Fruit fly (Drosophila melanogaster) whole organism, embryonic: ENCODE measurements around the gene CG15773.
A peak's percentile ranks its signal among the peaks of the same experiment; 100 is the strongest.

Experiments
- BtbVII ChIP-seq: fragments of 200-800 bp; sonication (Bioruptor generic); optimal IDR thresholded peaks from 3 replicates; lab custom pipeline; 2017; ENCODE audit warnings: missing biosample characterization, mild to moderate bottlenecking, missing genetic modification characterization
- CG10321 ChIP-seq: fragments of 200-800 bp; sonication (Bioruptor generic); IDR thresholded peaks from 2 replicates; pipeline ENCODE4 v1.3.6; 2022; ENCODE audit warnings: missing biosample characterization, missing genetic modification characterization
- CG13287 ChIP-seq: fragments of 200-800 bp; sonication (Bioruptor generic); IDR thresholded peaks from 2 replicates; pipeline ENCODE4 v1.3.6; 2022; ENCODE audit warnings: missing biosample characterization, missing genetic modification characterization; ENCODE audit not compliant: partially characterized antibody
- CG14965 ChIP-seq: fragments of 200-800 bp; sonication (Bioruptor generic); optimal IDR thresholded peaks from 2 replicates; lab custom pipeline; 2016; ENCODE audit warnings: missing biosample characterization, missing genetic modification characterization, borderline replicate concordance
- CG16815 ChIP-seq: fragments of 200-800 bp; sonication (Bioruptor generic); optimal IDR thresholded peaks from 3 replicates; lab custom pipeline; 2017; ENCODE audit warnings: missing biosample characterization, mild to moderate bottlenecking, missing genetic modification characterization
- CG17328 ChIP-seq: fragments of 200-800 bp; sonication (Bioruptor generic); IDR thresholded peaks from 2 replicates; pipeline ENCODE4 v1.3.6; 2022; ENCODE audit warnings: missing biosample characterization, missing genetic modification characterization
- CG17568 ChIP-seq: fragments of 200-800 bp; sonication (Bioruptor generic); optimal IDR thresholded peaks from 2 replicates; lab custom pipeline; 2018; ENCODE audit warnings: missing biosample characterization, mild to moderate bottlenecking, missing genetic modification characterization, moderate library complexity
- CG17612 ChIP-seq: fragments of 200-800 bp; sonication (Bioruptor generic); IDR thresholded peaks from 2 replicates; pipeline ENCODE4 v1.3.6; 2022; ENCODE audit warnings: missing biosample characterization, missing genetic modification characterization
- CG17802 ChIP-seq: fragments of 200-800 bp; sonication (Bioruptor generic); optimal IDR thresholded peaks from 2 replicates; lab custom pipeline; 2018; ENCODE audit warnings: missing biosample characterization, mild to moderate bottlenecking, missing genetic modification characterization, moderate library complexity
- CG18011 ChIP-seq: fragments of 200-800 bp; sonication (Bioruptor generic); optimal IDR thresholded peaks from 2 replicates; lab custom pipeline; 2017; ENCODE audit warnings: missing biosample characterization, missing genetic modification characterization, mild to moderate bottlenecking, moderate library complexity, missing genotype
- CG18262 ChIP-seq: fragments of 200-800 bp; optimal IDR thresholded peaks from 3 replicates; lab custom pipeline; 2019; ENCODE audit warnings: missing biosample characterization, mild to moderate bottlenecking, missing genetic modification characterization, moderate library complexity
- CG2202 ChIP-seq: fragments of 200-800 bp; sonication (Bioruptor generic); optimal IDR thresholded peaks from 2 replicates; lab custom pipeline; 2018; ENCODE audit warnings: missing biosample characterization, mild to moderate bottlenecking, missing genetic modification characterization
- CG2712 ChIP-seq: fragments of 200-800 bp; optimal IDR thresholded peaks from 3 replicates; lab custom pipeline; 2019; ENCODE audit warnings: missing biosample characterization, mild to moderate bottlenecking, missing genetic modification characterization, moderate library complexity
- CG43689 ChIP-seq: fragments of 200-800 bp; sonication (Bioruptor generic); IDR thresholded peaks from 2 replicates; pipeline ENCODE4 v1.3.6; 2022; ENCODE audit warnings: missing biosample characterization, missing genetic modification characterization
- CG4404 ChIP-seq: fragments of 200-800 bp; sonication (Bioruptor generic); IDR thresholded peaks from 2 replicates; pipeline ENCODE4 v1.3.6; 2022; ENCODE audit warnings: missing biosample characterization, missing genetic modification characterization
- CG4730 ChIP-seq: fragments of 200-800 bp; sonication (Bioruptor generic); IDR thresholded peaks from 2 replicates; pipeline ENCODE4 v1.3.6; 2022; ENCODE audit warnings: missing biosample characterization, missing genetic modification characterization
- CG6272 ChIP-seq: fragments of 200-800 bp; sonication (Bioruptor generic); IDR thresholded peaks from 2 replicates; pipeline ENCODE4 v1.3.6; 2022; ENCODE audit warnings: missing biosample characterization, missing genetic modification characterization
- CG7839 ChIP-seq: fragments of 200-800 bp; sonication (Bioruptor generic); optimal IDR thresholded peaks from 3 replicates; lab custom pipeline; 2018; ENCODE audit warnings: missing biosample characterization, mild to moderate bottlenecking, missing genetic modification characterization, moderate library complexity
- CG7963 ChIP-seq: fragments of 200-800 bp; sonication (Bioruptor generic); IDR thresholded peaks from 3 replicates; pipeline ENCODE4 v1.3.6; 2022; ENCODE audit warnings: missing biosample characterization, missing genetic modification characterization; ENCODE audit not compliant: partially characterized antibody
- CG8924 ChIP-seq: fragments of 200-800 bp; optimal IDR thresholded peaks from 3 replicates; lab custom pipeline; 2019; ENCODE audit warnings: missing biosample characterization, mild to moderate bottlenecking, missing genetic modification characterization, moderate library complexity
- CG9215 ChIP-seq: fragments of 200-800 bp; sonication (Bioruptor generic); IDR thresholded peaks from 2 replicates; pipeline ENCODE4 v1.3.6; 2022; ENCODE audit warnings: missing biosample characterization, missing genetic modification characterization
- CG9609 ChIP-seq: fragments of 200-800 bp; sonication (Bioruptor generic); optimal IDR thresholded peaks from 3 replicates; lab custom pipeline; 2016; ENCODE audit warnings: missing biosample characterization, missing genetic modification characterization
- CG9727 ChIP-seq: fragments of 200-800 bp; sonication (Bioruptor generic); optimal IDR thresholded peaks from 3 replicates; lab custom pipeline; 2017; ENCODE audit warnings: missing biosample characterization, mild to moderate bottlenecking, missing genetic modification characterization
- CG9797 ChIP-seq: fragments of 200-800 bp; sonication (Bioruptor generic); optimal IDR thresholded peaks from 3 replicates; lab custom pipeline; 2018; ENCODE audit warnings: missing biosample characterization, mild to moderate bottlenecking, missing genetic modification characterization
- Dp ChIP-seq: fragments of 200-800 bp; sonication (Bioruptor generic); optimal IDR thresholded peaks from 2 replicates; lab custom pipeline; 2018; ENCODE audit warnings: missing biosample characterization, mild to moderate bottlenecking, missing genetic modification characterization, moderate library complexity
- HmgZ ChIP-seq: fragments of 200-800 bp; sonication (Bioruptor generic); optimal IDR thresholded peaks from 2 replicates; lab custom pipeline; 2018; ENCODE audit warnings: missing biosample characterization, mild to moderate bottlenecking, missing genetic modification characterization
- Rfx ChIP-seq: fragments of 200-800 bp; sonication (Bioruptor generic); IDR thresholded peaks from 2 replicates; pipeline ENCODE4 v1.3.6; 2022; ENCODE audit warnings: missing biosample characterization, missing genetic modification characterization
- Side ChIP-seq: fragments of 200-800 bp; sonication (Bioruptor generic); optimal IDR thresholded peaks from 2 replicates; lab custom pipeline; 2016; ENCODE audit warnings: missing biosample characterization, missing genetic modification characterization
- Spps ChIP-seq: fragments of 200-800 bp; sonication (Bioruptor generic); optimal IDR thresholded peaks from 2 replicates; lab custom pipeline; 2018; ENCODE audit warnings: missing biosample characterization, mild to moderate bottlenecking, missing genetic modification characterization
- Usf ChIP-seq: fragments of 200-800 bp; sonication (Bioruptor generic); optimal IDR thresholded peaks from 2 replicates; lab custom pipeline; 2017; ENCODE audit warnings: missing genotype, missing biosample characterization, missing genetic modification characterization
- emc ChIP-seq: fragments of 200-800 bp; sonication (Bioruptor generic); optimal IDR thresholded peaks from 2 replicates; lab custom pipeline; 2016; ENCODE audit warnings: missing biosample characterization, missing genetic modification characterization
- en ChIP-seq: fragments of 200-800 bp; sonication (Bioruptor generic); optimal IDR thresholded peaks from 2 replicates; lab custom pipeline; 2016; ENCODE audit warnings: missing biosample characterization, missing genetic modification characterization
- ewg ChIP-seq: fragments of 200-800 bp; sonication (Bioruptor generic); optimal IDR thresholded peaks from 3 replicates; lab custom pipeline; 2017; ENCODE audit warnings: mild to moderate bottlenecking, missing biosample characterization, missing genetic modification reagents, missing genetic modification characterization
- fd64A ChIP-seq: fragments of 200-800 bp; sonication (Bioruptor generic); optimal IDR thresholded peaks from 3 replicates; lab custom pipeline; 2018; ENCODE audit warnings: missing biosample characterization, mild to moderate bottlenecking, missing genetic modification characterization
- gfzf ChIP-seq: fragments of 200-800 bp; sonication (Bioruptor generic); optimal IDR thresholded peaks from 2 replicates; lab custom pipeline; 2016; ENCODE audit warnings: missing biosample characterization, mild to moderate bottlenecking, missing genetic modification characterization, moderate library complexity
- grau ChIP-seq: fragments of 200-800 bp; optimal IDR thresholded peaks from 3 replicates; lab custom pipeline; 2019; ENCODE audit warnings: missing biosample characterization, mild to moderate bottlenecking, missing genetic modification characterization, moderate library complexity
- gsb-n ChIP-seq: fragments of 200-800 bp; sonication (Bioruptor generic); optimal IDR thresholded peaks from 3 replicates; lab custom pipeline; 2018; ENCODE audit warnings: missing biosample characterization, mild to moderate bottlenecking, missing genetic modification characterization
- ham ChIP-seq: fragments of 200-800 bp; sonication (Bioruptor generic); IDR thresholded peaks from 2 replicates; pipeline ENCODE4 v1.3.6; 2022; ENCODE audit warnings: missing biosample characterization, missing genetic modification characterization
- hb ChIP-seq: fragments of 200-800 bp; sonication (Bioruptor generic); IDR thresholded peaks from 3 replicates; pipeline ENCODE4 v1.3.6; 2022; ENCODE audit warnings: missing biosample characterization, missing genetic modification characterization; ENCODE audit not compliant: partially characterized antibody
- her ChIP-seq: fragments of 200-800 bp; sonication (Bioruptor generic); optimal IDR thresholded peaks from 2 replicates; lab custom pipeline; 2016; ENCODE audit warnings: missing biosample characterization, missing genetic modification characterization
- lab ChIP-seq: fragments of 200-800 bp; sonication (Bioruptor generic); optimal IDR thresholded peaks from 3 replicates; lab custom pipeline; 2017; ENCODE audit warnings: missing biosample characterization, missing genetic modification characterization, mild to moderate bottlenecking, moderate library complexity, missing genetic modification reagents
- lola ChIP-seq, 3 experiments: fragments of >200 bp in 2 of 3; fragments of 200-800 bp in 1 of 3; sonication (Bioruptor generic) in 1 of 3; optimal IDR thresholded peaks; 2 replicates each; lab custom pipeline; 2017 to 2019; ENCODE audit warnings: missing biosample characterization in 3 of 3, missing genetic modification characterization in 3 of 3, mild to moderate bottlenecking in 1 of 3, moderate library complexity in 1 of 3
- psq ChIP-seq: fragments of 200-800 bp; sonication (Bioruptor generic); optimal IDR thresholded peaks from 2 replicates; lab custom pipeline; 2017; ENCODE audit warnings: missing biosample characterization, missing genetic modification characterization
- pum ChIP-seq: fragments of 200-800 bp; sonication (Bioruptor generic); optimal IDR thresholded peaks from 2 replicates; lab custom pipeline; 2016; ENCODE audit warnings: missing biosample characterization, missing genetic modification characterization
- repo ChIP-seq: fragments of 200-800 bp; sonication (Bioruptor generic); optimal IDR thresholded peaks from 2 replicates; lab custom pipeline; 2016; ENCODE audit warnings: missing biosample characterization, missing genetic modification characterization
- scrt ChIP-seq: fragments of 200-800 bp; sonication (Bioruptor generic); optimal IDR thresholded peaks from 2 replicates; lab custom pipeline; 2018; ENCODE audit warnings: missing biosample characterization, mild to moderate bottlenecking, missing genetic modification characterization, moderate library complexity
- seq ChIP-seq: fragments of 200-800 bp; sonication (Bioruptor generic); IDR thresholded peaks from 2 replicates; pipeline ENCODE4 v1.3.6; 2022; ENCODE audit warnings: missing biosample characterization, missing genetic modification characterization
- shn ChIP-seq: fragments of 200-800 bp; sonication (Bioruptor generic); optimal IDR thresholded peaks from 3 replicates; lab custom pipeline; 2016; ENCODE audit warnings: missing biosample characterization, missing genetic modification characterization
- slou ChIP-seq: fragments of 200-800 bp; sonication (Bioruptor generic); optimal IDR thresholded peaks from 3 replicates; lab custom pipeline; 2016; ENCODE audit warnings: missing biosample characterization, missing genetic modification characterization
- so ChIP-seq: fragments of 200-800 bp; sonication (Bioruptor generic); IDR thresholded peaks from 3 replicates; pipeline ENCODE4 v1.3.6; 2022; ENCODE audit warnings: missing biosample characterization, missing genetic modification characterization
- ssp ChIP-seq: fragments of 200-800 bp; sonication (Bioruptor generic); IDR thresholded peaks from 2 replicates; pipeline ENCODE4 v1.3.6; 2022; ENCODE audit warnings: missing biosample characterization, missing genetic modification characterization

Gene CG15773

dm6 chrX:5705899-5706312 lies 26.6 kb upstream of the CG15773 start (continued):
- TF ChIP-seq CG2712 (tag; lab: Kevin White, UChicago) (peak; percentile 84), HmgZ (tag; lab: Kevin White, UChicago) (peak; percentile 68), Dp (no peak), CG10321 (GFP tag; lab: Robert Waterston, UW) (peak; percentile 42; the same call in 1 of the 2 replicates), pum (GFP tag; lab: Kevin White, UChicago) (peak; percentile 62), psq (no peak), her (peak; percentile 38), CG7963 (GFP tag; lab: Robert Waterston, UW) (no peak), CG4404 (GFP tag; lab: Robert Waterston, UW) (peak; percentile 83), CG4730 (GFP tag; lab: Robert Waterston, UW) (peak; percentile 88), CG2202 (no peak), Usf (no peak), ewg (GFP tag; lab: Kevin White, UChicago) (peak; percentile 50), en (GFP tag; lab: Kevin White, UChicago) (no peak), CG18011 (peak; percentile 38), ham (GFP tag; lab: Robert Waterston, UW) (0 out of 2 replicates have a peak, but pooled peaks have one; percentile 44), BtbVII (peak; percentile 89), grau (peak; percentile 81), CG9797 (no peak), CG17802 (peak; percentile 22), CG13287 (no peak; the same call in 1 of the 2 replicates), Side (GFP tag; lab: Kevin White, UChicago) (peak; percentile 53), CG7839 (peak; percentile 90), CG9215 (GFP tag; lab: Robert Waterston, UW) (peak; percentile 90), Rfx (peak; percentile 96), gfzf (GFP tag; lab: Kevin White, UChicago) (no peak), emc (GFP tag; lab: Kevin White, UChicago) (peak; percentile 47), fd64A (GFP tag; lab: Kevin White, UChicago) (peak; percentile 47), slou (GFP tag; lab: Kevin White, UChicago) (peak; percentile 35), CG17612 (GFP tag; lab: Robert Waterston, UW) (peak; percentile 86), lab (GFP tag; lab: Kevin White, UChicago) (peak; percentile 95), CG9609 (GFP tag; lab: Kevin White, UChicago) (peak; percentile 29), lola (GFP tag; optimal IDR thresholded peaks at IDR 0.05; lab: Kevin White, UChicago) (no peak), CG18262 (tag; lab: Kevin White, UChicago) (peak; percentile 77), gsb-n (peak; percentile 58), shn (GFP tag; lab: Kevin White, UChicago) (peak; percentile 62), seq (GFP tag; lab: Robert Waterston, UW) (peak; percentile 79), hb (no peak), Spps (tag; lab: Kevin White, UChicago) (no peak), ssp (peak; percentile 82), scrt (GFP tag; lab: Kevin White, UChicago) (peak; percentile 80), CG8924 (tag; lab: Kevin White, UChicago) (peak; percentile 88), CG9727 (GFP tag; lab: Kevin White, UChicago) (peak; percentile 78), CG17568 (no peak), CG43689 (GFP tag; lab: Robert Waterston, UW) (peak; percentile 78), so (GFP tag; lab: Robert Waterston, UW) (peak; percentile 92), CG17328 (peak; percentile 77), CG14965 (GFP tag; lab: Kevin White, UChicago) (no peak), CG6272 (GFP tag; lab: Robert Waterston, UW) (peak; percentile 84), repo (GFP tag; lab: Kevin White, UChicago) (peak; percentile 42), CG16815 (GFP tag; lab: Kevin White, UChicago) (peak; percentile 42)
